Fruit fly (Drosophila melanogaster) S2 (cell line): Measurements from ENCODE around the gene Sox21a.

Experiments used
- CG8478 ChIP-seq: fragments of >200 bp; optimal IDR thresholded peaks from 2 replicates; lab custom pipeline; 2018
- CTCF ChIP-seq, 2 experiments: fragments of >200 bp; optimal IDR thresholded peaks; 2 replicates each; lab custom pipeline; 2018

DNA sequence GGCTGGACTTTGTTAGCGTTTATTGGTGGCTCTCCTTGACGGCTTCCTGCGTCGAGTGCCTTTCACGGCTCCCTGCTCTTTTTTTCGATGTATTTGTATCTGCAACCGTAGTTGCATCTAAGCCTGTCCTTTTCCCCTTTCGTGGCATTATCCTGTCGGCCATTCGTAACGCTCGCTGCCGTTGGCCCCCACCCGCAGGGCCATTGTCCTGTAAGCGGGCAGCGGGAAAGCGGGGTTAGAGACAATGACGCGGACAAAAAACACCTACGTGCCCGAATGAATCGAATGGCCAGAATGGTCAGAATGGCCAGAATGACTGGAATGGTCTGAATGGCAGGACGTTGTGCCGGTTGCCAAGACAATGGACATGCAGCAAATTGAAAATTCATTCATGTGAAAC is 27.6 kb upstream of the Sox21a start:
- TF ChIP-seq CG8478 = no peak
- TF ChIP-seq CTCF (optimal IDR thresholded peaks at IDR 0.05; lab: Kevin White, UChicago) = no peak
